Fruit fly (Drosophila melanogaster): ENCODE results near the gene Set8.

Set8 gene

DNA sequence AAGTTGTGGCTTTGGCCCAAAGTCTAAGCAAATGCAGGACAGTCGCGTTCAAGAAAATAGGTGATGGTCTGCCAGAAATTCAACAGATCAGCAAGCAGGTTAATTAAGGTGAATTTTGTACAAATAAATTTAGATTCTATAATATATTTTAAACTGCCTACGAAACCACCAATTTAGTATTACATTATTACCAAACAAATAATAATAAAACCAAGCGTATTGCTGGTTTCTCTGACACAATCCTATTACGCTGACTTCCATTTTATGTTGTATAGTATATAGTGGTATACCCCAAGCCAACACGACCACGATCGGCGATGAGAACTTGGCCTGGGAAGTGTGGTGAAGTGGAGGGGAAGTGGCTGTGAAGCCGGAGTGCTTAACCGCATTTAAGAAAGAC lies 24.4 kb upstream of the Set8 start (continued):
- TF ChIP-seq zfh1 (GFP tag; IDR thresholded peaks at IDR 0.05) (0 out of 3 replicates have a peak, but pooled peaks have one; percentile 13), CG10462 (GFP tag; optimal IDR thresholded peaks at IDR 0.05) (no peak), CG17361 (GFP tag; IDR thresholded peaks at IDR 0.05) (0 out of 3 replicates have a peak, but pooled peaks have one; percentile 33), CG15269 (tag; optimal IDR thresholded peaks at IDR 0.05) (peak; percentile 51), CG10979 (tag; optimal IDR thresholded peaks at IDR 0.05) (peak; percentile 16), CG11093 (GFP tag; IDR thresholded peaks at IDR 0.05) (no peak), lbe (GFP tag; optimal IDR thresholded peaks at IDR 0.05) (peak; percentile 71), Sox102F (GFP tag; optimal IDR thresholded peaks at IDR 0.05) (peak; percentile 13), CG2678 (tag; optimal IDR thresholded peaks at IDR 0.05) (peak; percentile 46), CG17359 (tag; optimal IDR thresholded peaks at IDR 0.05) (peak; percentile 27), amos (GFP tag; IDR thresholded peaks at IDR 0.05; ENCODE audit: partially characterized antibody) (no peak), CG17328 (GFP tag; IDR thresholded peaks at IDR 0.05) (0 out of 2 replicates have a peak, but pooled peaks have one; percentile 11), Hmr (GFP tag; optimal IDR thresholded peaks at IDR 0.05) (peak; percentile 2), grau (tag; optimal IDR thresholded peaks at IDR 0.05) (peak; percentile 32), CG12391 (tag; optimal IDR thresholded peaks at IDR 0.05) (peak; percentile 16), pzg (GFP tag; optimal IDR thresholded peaks at IDR 0.05) (no peak), CG8924 (tag; optimal IDR thresholded peaks at IDR 0.05) (peak; percentile 5)

DNA sequence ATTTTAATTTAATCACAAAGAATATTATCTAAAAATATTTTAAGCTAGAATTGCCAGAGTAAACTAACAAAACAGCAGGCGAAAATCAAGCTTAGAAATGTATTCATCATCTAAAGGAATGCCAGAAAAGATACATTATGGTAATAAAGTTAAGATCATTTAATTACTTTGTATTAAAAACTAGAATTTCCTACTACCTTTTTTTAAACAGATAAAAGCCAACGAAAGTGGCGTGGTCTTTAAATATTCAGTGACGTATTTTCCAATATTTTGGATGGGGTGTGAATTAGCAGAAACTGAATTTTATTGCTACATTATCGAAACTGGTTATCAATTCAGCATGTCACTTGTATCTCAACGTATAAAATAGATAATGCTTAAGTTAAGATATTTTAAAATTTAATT lies 23.5 kb upstream of the Set8 start:
- TF ChIP-seq CG6254 (GFP tag; optimal IDR thresholded peaks at IDR 0.05), result no peak
- peak in 1 of 2 experiments; percentile 34 for TF ChIP-seq bsh (GFP tag; optimal IDR thresholded peaks at IDR 0.05)
- TF ChIP-seq Pdp1 (GFP tag; optimal IDR thresholded peaks at IDR 0.05), result no peak
- TF ChIP-seq Drgx (GFP tag; IDR thresholded peaks at IDR 0.05), result peak; percentile 7; the same call in 1 of the 2 replicates
- TF ChIP-seq tio (GFP tag; optimal IDR thresholded peaks at IDR 0.05), result no peak

DNA sequence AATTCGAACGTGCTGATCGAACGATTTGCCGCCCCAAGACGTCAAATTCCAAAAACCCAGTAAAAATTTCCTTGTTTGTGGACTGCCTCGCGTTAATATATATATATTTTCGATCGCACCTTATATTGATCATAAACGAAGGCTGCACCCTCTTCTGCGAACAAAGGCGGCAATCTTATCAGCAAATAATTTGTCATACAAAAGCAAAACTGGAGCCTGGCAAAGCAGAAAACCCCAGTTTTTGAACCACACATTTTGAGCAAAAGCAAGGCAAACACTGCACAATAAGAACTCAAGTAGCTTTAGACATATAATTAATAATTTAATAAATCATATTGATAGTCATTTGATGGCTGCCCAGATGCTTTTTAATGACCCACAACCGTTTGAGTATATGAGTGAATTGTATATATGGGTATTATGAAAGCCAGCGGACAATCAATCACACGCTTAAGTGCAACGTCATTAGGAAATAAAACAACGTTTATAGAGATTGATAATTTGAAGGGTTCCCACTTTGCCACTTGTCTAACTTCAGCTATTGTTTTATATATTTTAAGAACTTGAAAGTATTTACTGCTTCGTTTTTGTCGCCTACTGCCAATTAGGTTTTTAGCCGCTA lies 21.3 kb upstream of the Set8 start:
- TF ChIP-seq Med (GFP tag), result peak; percentile 30
- no peak for TF ChIP-seq CG15696 (tag; optimal IDR thresholded peaks at IDR 0.05)
- TF ChIP-seq ara (GFP tag; IDR thresholded peaks at IDR 0.05), result no peak
- no peak for TF ChIP-seq lov (optimal IDR thresholded peaks at IDR 0.05)
- TF ChIP-seq lov (GFP tag; IDR thresholded peaks at IDR 0.05), result no peak
- peak; percentile 3 for TF ChIP-seq exex (tag; optimal IDR thresholded peaks at IDR 0.05)
- no peak for TF ChIP-seq Dad (GFP tag; optimal IDR thresholded peaks at IDR 0.05)
- no peak for TF ChIP-seq onecut (GFP tag; IDR thresholded peaks at IDR 0.05)
- TF ChIP-seq grn (GFP tag; optimal IDR thresholded peaks at IDR 0.05), result peak; percentile 35
- no peak for TF ChIP-seq chm (GFP tag; IDR thresholded peaks at IDR 0.05)
- TF ChIP-seq CG10147 (GFP tag; optimal IDR thresholded peaks at IDR 0.05), result no peak
- TF ChIP-seq CG12104 (GFP tag; optimal IDR thresholded peaks at IDR 0.05), result no peak
- no peak for TF ChIP-seq CG3281 (GFP tag; optimal IDR thresholded peaks at IDR 0.05)
- TF ChIP-seq sug (tag; optimal IDR thresholded peaks at IDR 0.05), result peak; percentile 7
- TF ChIP-seq sens (GFP tag), result peak; percentile 52
- no peak for TF ChIP-seq CG8478 (optimal IDR thresholded peaks at IDR 0.05)
- TF ChIP-seq jing (GFP tag; optimal IDR thresholded peaks at IDR 0.05), result no peak
- no peak for TF ChIP-seq seq (GFP tag; IDR thresholded peaks at IDR 0.05)
- no peak for TF ChIP-seq CG15269 (tag; optimal IDR thresholded peaks at IDR 0.05)
- TF ChIP-seq lab (GFP tag; optimal IDR thresholded peaks at IDR 0.05), result peak; percentile 12
- TF ChIP-seq lbe (GFP tag; optimal IDR thresholded peaks at IDR 0.05), result peak; percentile 35

Data from whole organism, embryonic.